Fruit fly (Drosophila melanogaster) whole organism, embryonic: ENCODE data around the gene mRpL10.
A peak's percentile ranks its signal among the peaks of the same experiment; 100 is the strongest.

ENCODE experiments used
- Antp ChIP-seq: fragments of 200-800 bp; sonication (Bioruptor generic); optimal IDR thresholded peaks from 3 replicates; lab custom pipeline; 2016; ENCODE audit warnings: missing biosample characterization, missing genetic modification characterization
- CG10267 ChIP-seq: fragments of 200-800 bp; sonication (Bioruptor generic); optimal IDR thresholded peaks from 2 replicates; lab custom pipeline; 2018; ENCODE audit warnings: missing biosample characterization, mild to moderate bottlenecking, missing genetic modification characterization, moderate library complexity
- CG10543 ChIP-seq: fragments of 200-800 bp; sonication (Bioruptor generic); optimal IDR thresholded peaks from 3 replicates; lab custom pipeline; 2017; ENCODE audit warnings: missing biosample characterization, mild to moderate bottlenecking, missing genetic modification characterization, moderate library complexity
- CG11723 ChIP-seq: fragments of 200-800 bp; sonication (Bioruptor generic); optimal IDR thresholded peaks from 2 replicates; lab custom pipeline; 2017; ENCODE audit warnings: missing biosample characterization, mild to moderate bottlenecking, missing genetic modification characterization
- CG14860 ChIP-seq: fragments of 200-800 bp; sonication (Bioruptor generic); IDR thresholded peaks from 3 replicates; pipeline ENCODE4 v1.3.6; 2022; ENCODE audit warnings: missing biosample characterization, missing genetic modification characterization; ENCODE audit not compliant: partially characterized antibody
- CG1603 ChIP-seq: fragments of 200-800 bp; sonication (Bioruptor generic); optimal IDR thresholded peaks from 2 replicates; lab custom pipeline; 2019; ENCODE audit warnings: missing biosample characterization, mild to moderate bottlenecking, missing genetic modification characterization, moderate library complexity
- CG3065 ChIP-seq: fragments of 200-800 bp; sonication (Bioruptor generic); optimal IDR thresholded peaks from 2 replicates; lab custom pipeline; 2016; ENCODE audit warnings: missing biosample characterization, missing genetic modification characterization
- CG31388 ChIP-seq: fragments of 200-800 bp; sonication (Bioruptor generic); optimal IDR thresholded peaks from 2 replicates; lab custom pipeline; 2016; ENCODE audit warnings: missing biosample characterization, missing genetic modification characterization
- CG3407 ChIP-seq: fragments of 200-800 bp; sonication (Bioruptor generic); optimal IDR thresholded peaks from 2 replicates; lab custom pipeline; 2018; ENCODE audit warnings: missing biosample characterization, mild to moderate bottlenecking, missing genetic modification characterization
- CG7839 ChIP-seq: fragments of 200-800 bp; sonication (Bioruptor generic); optimal IDR thresholded peaks from 3 replicates; lab custom pipeline; 2018; ENCODE audit warnings: missing biosample characterization, mild to moderate bottlenecking, missing genetic modification characterization, moderate library complexity
- CkIIα-i1 ChIP-seq: fragments of 200-800 bp; sonication (Bioruptor generic); IDR thresholded peaks from 2 replicates; pipeline ENCODE4 v1.3.6; 2022; ENCODE audit warnings: missing biosample characterization, missing genetic modification characterization
- D19A ChIP-seq: fragments of 200-800 bp; optimal IDR thresholded peaks from 3 replicates; lab custom pipeline; 2019; ENCODE audit warnings: missing biosample characterization, mild to moderate bottlenecking, missing genetic modification characterization, moderate library complexity
- Hr39 ChIP-seq: fragments of >200 bp; optimal IDR thresholded peaks from 2 replicates; lab custom pipeline; 2017
- Lpt ChIP-seq: fragments of >200 bp; optimal IDR thresholded peaks from 2 replicates; lab custom pipeline; 2018; ENCODE audit warnings: missing biosample characterization, missing genetic modification characterization
- Max ChIP-seq: fragments of 200-800 bp; sonication (Bioruptor generic); optimal IDR thresholded peaks from 2 replicates; lab custom pipeline; 2016; ENCODE audit warnings: missing biosample characterization, mild to moderate bottlenecking, missing genetic modification characterization
- Med ChIP-seq: fragments of 200-800 bp; sonication (Bioruptor generic); peaks from one replicate; lab custom pipeline; 2016; ENCODE audit warnings: missing biosample characterization, missing genetic modification characterization, mild to moderate bottlenecking, inconsistent platforms, moderate library complexity
- NC2α ChIP-seq: fragments of 200-800 bp; sonication (Bioruptor generic); optimal IDR thresholded peaks from 2 replicates; lab custom pipeline; 2016; ENCODE audit warnings: missing biosample characterization, missing genetic modification characterization
- Oaz ChIP-seq: fragments of 200-800 bp; sonication (Bioruptor generic); IDR thresholded peaks from 2 replicates; pipeline ENCODE4 v1.3.6; 2022; ENCODE audit warnings: missing biosample characterization, missing genetic modification characterization
- Opbp ChIP-seq: fragments of 200-800 bp; sonication (Bioruptor generic); IDR thresholded peaks from 3 replicates; pipeline ENCODE4 v1.3.6; 2022; ENCODE audit warnings: missing biosample characterization, missing genetic modification characterization; ENCODE audit not compliant: partially characterized antibody
- Pdp1 ChIP-seq, 2 experiments: fragments of 200-800 bp; sonication (Bioruptor generic); optimal IDR thresholded peaks; 3 replicates each; lab custom pipeline; 2016; ENCODE audit warnings: missing biosample characterization in 2 of 2, missing genetic modification characterization in 2 of 2, mild to moderate bottlenecking in 1 of 2, moderate library complexity in 1 of 2
- Rx ChIP-seq: fragments of 200-800 bp; sonication (Bioruptor generic); IDR thresholded peaks from 2 replicates; pipeline ENCODE4 v1.3.6; 2022; ENCODE audit warnings: missing biosample characterization, missing genetic modification characterization
- Six4 ChIP-seq: fragments of 200-800 bp; sonication (Bioruptor generic); optimal IDR thresholded peaks from 2 replicates; lab custom pipeline; 2016; ENCODE audit warnings: missing biosample characterization, missing genetic modification characterization
- Xbp1 ChIP-seq: fragments of 200-800 bp; sonication (Bioruptor generic); optimal IDR thresholded peaks from 3 replicates; lab custom pipeline; 2016; ENCODE audit warnings: missing biosample characterization, mild to moderate bottlenecking, missing genetic modification characterization
- amos ChIP-seq: fragments of 200-800 bp; sonication (Bioruptor generic); IDR thresholded peaks from 2 replicates; pipeline ENCODE4 v1.3.6; 2022; ENCODE audit warnings: missing biosample characterization, missing genetic modification characterization; ENCODE audit not compliant: partially characterized antibody
- br ChIP-seq: fragments of >200 bp; optimal IDR thresholded peaks from 2 replicates; lab custom pipeline; 2017
- da ChIP-seq: fragments of 200-800 bp; sonication (Bioruptor generic); optimal IDR thresholded peaks from 2 replicates; lab custom pipeline; 2016; ENCODE audit warnings: missing biosample characterization, missing genetic modification characterization
- dpn ChIP-seq, 2 experiments: fragments of 200-800 bp; sonication (Bioruptor generic); optimal IDR thresholded peaks; 3 replicates each; lab custom pipeline; 2016; ENCODE audit warnings: missing biosample characterization in 2 of 2, missing genetic modification characterization in 2 of 2
- ewg ChIP-seq: fragments of 200-800 bp; sonication (Bioruptor generic); optimal IDR thresholded peaks from 3 replicates; lab custom pipeline; 2017; ENCODE audit warnings: mild to moderate bottlenecking, missing biosample characterization, missing genetic modification reagents, missing genetic modification characterization
- grau ChIP-seq: fragments of 200-800 bp; optimal IDR thresholded peaks from 3 replicates; lab custom pipeline; 2019; ENCODE audit warnings: missing biosample characterization, mild to moderate bottlenecking, missing genetic modification characterization, moderate library complexity
- her ChIP-seq: fragments of 200-800 bp; sonication (Bioruptor generic); optimal IDR thresholded peaks from 2 replicates; lab custom pipeline; 2016; ENCODE audit warnings: missing biosample characterization, missing genetic modification characterization
- hkb ChIP-seq, 2 experiments: fragments of 200-800 bp in 1 of 2; fragments of >200 bp in 1 of 2; sonication (Bioruptor generic) in 1 of 2; IDR thresholded peaks in 1 of 2; optimal IDR thresholded peaks in 1 of 2; 2 replicates each; pipeline versions ENCODE4 v1.3.6 to Lab custom; 2017 to 2022; ENCODE audit warnings: missing biosample characterization in 1 of 2, missing genetic modification characterization in 1 of 2
- lbe ChIP-seq: fragments of 200-800 bp; sonication (Bioruptor generic); optimal IDR thresholded peaks from 2 replicates; lab custom pipeline; 2016; ENCODE audit warnings: missing biosample characterization, mild to moderate bottlenecking, missing genetic modification characterization
- nom ChIP-seq: fragments of 200-800 bp; sonication (Bioruptor generic); optimal IDR thresholded peaks from 2 replicates; lab custom pipeline; 2017; ENCODE audit warnings: missing biosample characterization, missing genetic modification characterization, mild to moderate bottlenecking, moderate library complexity, missing genetic modification reagents
- odd ChIP-seq: fragments of 200-800 bp; sonication (Bioruptor generic); optimal IDR thresholded peaks from 2 replicates; lab custom pipeline; 2017; ENCODE audit warnings: missing biosample characterization, mild to moderate bottlenecking, missing genetic modification characterization
- onecut ChIP-seq: fragments of 200-800 bp; sonication (Bioruptor generic); IDR thresholded peaks from 2 replicates; pipeline ENCODE4 v1.3.6; 2022; ENCODE audit warnings: missing biosample characterization, missing genetic modification characterization
- org-1 ChIP-seq: fragments of 200-800 bp; sonication (Bioruptor generic); optimal IDR thresholded peaks from 2 replicates; lab custom pipeline; 2017; ENCODE audit warnings: missing biosample characterization, missing genetic modification characterization
- pfk ChIP-seq: fragments of 200-800 bp; sonication (Bioruptor generic); optimal IDR thresholded peaks from 2 replicates; lab custom pipeline; 2018; ENCODE audit warnings: missing biosample characterization, mild to moderate bottlenecking, missing genetic modification characterization, moderate library complexity
- prd ChIP-seq, 3 experiments: fragments of >200 bp in 2 of 3; fragments of 200-800 bp in 1 of 3; sonication (Bioruptor generic) in 1 of 3; optimal IDR thresholded peaks in 2 of 3; IDR thresholded peaks in 1 of 3; 2 replicates in 2 of 3; 3 replicates in 1 of 3; pipeline versions ENCODE4 v1.3.6 to Lab custom; 2017 to 2022; ENCODE audit warnings: missing biosample characterization in 1 of 3, missing genetic modification characterization in 1 of 3
- rib ChIP-seq: fragments of 200-800 bp; sonication (Bioruptor generic); IDR thresholded peaks from 2 replicates; pipeline ENCODE4 v1.3.6; 2022; ENCODE audit warnings: missing biosample characterization, missing genetic modification characterization
- sc ChIP-seq, 3 experiments: fragments of >200 bp in 2 of 3; fragments of 200-800 bp in 1 of 3; sonication (Bioruptor generic) in 1 of 3; optimal IDR thresholded peaks; 2 replicates in 2 of 3; 3 replicates in 1 of 3; lab custom pipeline; 2017; ENCODE audit warnings: mild to moderate bottlenecking in 1 of 3, missing biosample characterization in 1 of 3, missing genetic modification characterization in 1 of 3, missing genetic modification reagents in 1 of 3
- sim ChIP-seq: fragments of 200-800 bp; sonication (Bioruptor generic); IDR thresholded peaks from 2 replicates; pipeline ENCODE4 v1.3.6; 2022; ENCODE audit warnings: missing biosample characterization, missing genetic modification characterization
- sob ChIP-seq: fragments of 200-800 bp; sonication (Bioruptor generic); IDR thresholded peaks from 2 replicates; pipeline ENCODE4 v1.3.6; 2022; ENCODE audit warnings: missing biosample characterization, missing genetic modification characterization
- stc ChIP-seq: fragments of 200-800 bp; sonication (Bioruptor generic); IDR thresholded peaks from 2 replicates; pipeline ENCODE4 v1.3.6; 2022; ENCODE audit warnings: missing biosample characterization, missing genetic modification characterization
- sug ChIP-seq: fragments of 200-800 bp; optimal IDR thresholded peaks from 2 replicates; lab custom pipeline; 2019; ENCODE audit warnings: missing biosample characterization, mild to moderate bottlenecking, missing genetic modification characterization, moderate library complexity
- ttk ChIP-seq: fragments of 200-800 bp; sonication (Bioruptor generic); IDR thresholded peaks from 2 replicates; pipeline ENCODE4 v2.1.2; 2022; ENCODE audit warnings: missing biosample characterization, missing genetic modification characterization
- tx ChIP-seq: fragments of 200-800 bp; sonication (Bioruptor generic); optimal IDR thresholded peaks from 2 replicates; lab custom pipeline; 2016; ENCODE audit warnings: missing biosample characterization, missing genetic modification characterization
- unpg ChIP-seq: fragments of 200-800 bp; sonication (Bioruptor generic); optimal IDR thresholded peaks from 3 replicates; lab custom pipeline; 2018; ENCODE audit warnings: missing biosample characterization, mild to moderate bottlenecking, missing genetic modification characterization, moderate library complexity
- vnd ChIP-seq: fragments of 200-800 bp; sonication (Bioruptor generic); IDR thresholded peaks from 3 replicates; pipeline ENCODE4 v1.3.6; 2022; ENCODE audit warnings: missing biosample characterization, missing genetic modification characterization; ENCODE audit not compliant: partially characterized antibody
- wor ChIP-seq: fragments of 200-800 bp; sonication (Bioruptor generic); IDR thresholded peaks from 2 replicates; pipeline ENCODE4 v1.3.6; 2022; ENCODE audit warnings: missing biosample characterization, missing genetic modification characterization

Gene mRpL10

dm6 chr2L:246656-247340, 43.2 kb downstream of the mRpL10 start (continued):
- TF ChIP-seq hkb (optimal IDR thresholded peaks at IDR 0.05; lab: Kevin White, UChicago) (no peak), hkb (GFP tag; IDR thresholded peaks at IDR 0.05; lab: Robert Waterston, UW) (0 out of 2 replicates have a peak, but pooled peaks have one; percentile 32), CG1603 (no peak), org-1 (GFP tag; lab: Kevin White, UChicago) (no peak), CG3065 (GFP tag; lab: Kevin White, UChicago) (no peak), Hr39 (lab: Kevin White, UChicago) (no peak), Lpt (no peak), Six4 (no peak), CG14860 (no peak), Xbp1 (no peak), wor (no peak), rib (GFP tag; lab: Robert Waterston, UW) (peak; percentile 89; the same call in 1 of the 2 replicates), ewg (no peak), sim (GFP tag; lab: Robert Waterston, UW) (no peak), CG10267 (no peak), CG10543 (peak; percentile 37), sug (peak; percentile 80), Med (GFP tag; lab: Kevin White, UChicago) (peak; percentile 67), sc (optimal IDR thresholded peaks at IDR 0.05; lab: Kevin White, UChicago) (no peak), sc (GFP tag; optimal IDR thresholded peaks at IDR 0.05; lab: Kevin White, UChicago) (no peak), CG7839 (tag; lab: Kevin White, UChicago) (no peak), dpn (GFP tag; optimal IDR thresholded peaks at IDR 0.05; lab: Kevin White, UChicago) (no peak), pfk (no peak), prd (optimal IDR thresholded peaks at IDR 0.05; lab: Kevin White, UChicago) (no peak), prd (GFP tag; IDR thresholded peaks at IDR 0.05; lab: Robert Waterston, UW) (no peak), Pdp1 (GFP tag; optimal IDR thresholded peaks at IDR 0.05; lab: Kevin White, UChicago) (no peak), CG11723 (GFP tag; lab: Kevin White, UChicago) (no peak), br (lab: Kevin White, UChicago) (no peak), nom (GFP tag; lab: Kevin White, UChicago) (peak; percentile 94), Oaz (GFP tag; lab: Robert Waterston, UW) (no peak), unpg (GFP tag; lab: Kevin White, UChicago) (no peak), stc (GFP tag; lab: Robert Waterston, UW) (0 out of 2 replicates have a peak, but pooled peaks have one; percentile 10), ttk (no peak), CkIIα-i1 (GFP tag; lab: Robert Waterston, UW) (no peak), CG31388 (no peak), Max (GFP tag; lab: Kevin White, UChicago) (peak; percentile 49), Antp (GFP tag; lab: Kevin White, UChicago) (no peak), grau (tag; lab: Kevin White, UChicago) (no peak), sob (GFP tag; lab: Robert Waterston, UW) (no peak), CG3407 (GFP tag; lab: Kevin White, UChicago) (no peak), NC2α (GFP tag; lab: Kevin White, UChicago) (no peak), vnd (no peak), amos (GFP tag; lab: Robert Waterston, UW) (no peak; the same call in 1 of the 2 replicates), her (GFP tag; lab: Kevin White, UChicago) (no peak), da (GFP tag; lab: Kevin White, UChicago) (no peak), tx (GFP tag; lab: Kevin White, UChicago) (no peak), Opbp (GFP tag; lab: Robert Waterston, UW) (no peak), odd (no peak), Rx (GFP tag; lab: Robert Waterston, UW) (no peak), lbe (peak; percentile 61), D19A (tag; lab: Kevin White, UChicago) (no peak), onecut (GFP tag; lab: Robert Waterston, UW) (peak; percentile 23)
